Worm (Caenorhabditis elegans) whole organism, early embryonic: ENCODE results near the gene hmp-1.

Source experiments
- F13C5.2 ChIP-seq: sonication (generic microtip); optimal IDR thresholded peaks from 2 replicates; lab custom pipeline; 2017; ENCODE audit warnings: mild to moderate bottlenecking, missing genetic modification characterization, inconsistent platforms, missing compliant biosample characterization
- ama-1 ChIP-seq: fragments of 150-350 bp; optimal IDR thresholded peaks from 2 replicates; lab custom pipeline; 2014

DNA sequence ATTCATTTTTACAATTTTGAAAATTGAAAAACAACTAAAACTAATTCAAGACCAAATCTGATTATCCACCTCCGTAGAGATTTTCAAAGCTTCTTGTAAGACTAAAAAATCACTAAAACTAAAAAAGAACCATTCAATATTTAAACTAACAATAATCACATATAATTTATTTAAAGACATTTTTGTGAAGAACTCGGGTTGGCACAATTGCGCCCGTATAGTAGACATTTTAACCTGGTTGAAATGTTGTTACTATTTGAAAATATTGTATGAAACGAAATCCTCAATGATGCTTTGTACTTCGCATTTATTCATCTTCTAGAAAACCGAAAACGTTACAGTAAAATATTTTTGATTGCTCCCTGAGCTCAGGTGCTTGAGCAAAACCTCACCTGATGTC, 10.4 kb downstream of the hmp-1 start:
- TF ChIP-seq ama-1 (lab: Kevin White, UChicago) = no peak
- TF ChIP-seq F13C5.2 = no peak
